Worm (Caenorhabditis elegans): ENCODE results near the gene nhr-231.

Gene nhr-231

DNA sequence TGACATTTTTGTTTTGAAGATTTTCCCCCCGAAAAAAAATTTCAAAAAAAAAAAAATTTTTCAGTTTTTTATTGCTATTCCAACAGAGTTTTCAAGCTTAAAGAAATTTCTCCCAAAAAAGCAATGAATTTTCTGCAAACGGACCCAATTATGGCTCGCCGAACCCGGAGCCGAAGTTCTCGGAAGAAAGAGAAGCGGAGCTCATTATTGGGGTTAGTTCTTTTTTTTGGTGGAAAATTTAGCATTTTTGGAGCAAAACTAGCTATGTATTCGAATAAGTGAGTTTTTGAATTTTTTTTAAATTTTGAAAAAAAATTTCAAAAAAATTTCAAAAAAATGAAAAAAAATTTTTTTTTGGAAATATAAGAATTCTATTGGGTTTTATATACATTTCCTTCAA is 28.9 kb downstream of the nhr-231 start, which contains the start of gene ncs-5:
TSS of gene ncs-5 (plus strand) at position 124 of the 400 bp plus-strand sequence.
- TF ChIP-seq tra-1 (GFP tag; IDR thresholded peaks at IDR 0.05) (no peak), T26A8.4 (GFP tag; IDR thresholded peaks at IDR 0.05) (no peak), hmg-1.1 (GFP tag; IDR thresholded peaks at IDR 0.05) (no peak), aha-1 (tag) (peak; percentile 92), F44E2.7 (GFP tag; IDR thresholded peaks at IDR 0.05) (no peak), dmd-6 (GFP tag; IDR thresholded peaks at IDR 0.05) (no peak)

DNA sequence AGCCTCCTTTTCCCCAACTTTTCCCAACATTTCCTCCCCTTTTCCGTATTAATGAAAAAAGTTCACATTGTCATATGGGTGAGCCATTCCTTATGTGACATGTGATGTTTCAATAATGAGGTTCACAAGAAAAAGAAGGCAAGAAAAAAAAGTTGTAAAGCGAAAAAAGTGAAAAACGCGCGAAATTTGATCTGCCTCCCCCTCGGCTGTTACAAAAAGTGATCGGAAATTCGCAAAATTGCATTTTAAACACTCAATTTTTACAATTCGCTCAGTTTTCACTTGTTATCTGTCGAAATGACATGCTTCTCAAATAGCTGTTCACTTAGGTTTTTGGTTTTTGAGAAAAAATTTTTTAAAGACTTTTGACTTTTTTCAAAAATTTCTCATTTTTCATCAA is 30.8 kb downstream of the nhr-231 start:
- no peak for TF ChIP-seq zfp-3 (GFP tag; conservative IDR thresholded peaks at IDR 0.05)
- TF ChIP-seq fkh-10 (GFP tag; optimal IDR thresholded peaks at IDR 0.05): peak; percentile 86

ce11 chrV:18826445-18826844 is 35.7 kb downstream of the nhr-231 start:
- no peak for TF ChIP-seq zag-1 (tag; optimal IDR thresholded peaks at IDR 0.05)
- TF ChIP-seq nhr-77 (tag; optimal IDR thresholded peaks at IDR 0.05): no peak
- TF ChIP-seq dve-1 (tag; optimal IDR thresholded peaks at IDR 0.05; ENCODE audit: insufficient read depth): peak; percentile 68
- no peak for TF ChIP-seq saeg-2 (GFP tag; IDR thresholded peaks at IDR 0.05)
- no peak for TF ChIP-seq dmd-9 (GFP tag; IDR thresholded peaks at IDR 0.05)
- TF ChIP-seq ZK546.5 (tag; optimal IDR thresholded peaks at IDR 0.05): no peak
- TF ChIP-seq ceh-82 (tag; optimal IDR thresholded peaks at IDR 0.05): no peak
- no peak for TF ChIP-seq gei-8 (GFP tag; optimal IDR thresholded peaks at IDR 0.05)
- TF ChIP-seq skn-1 (tag; optimal IDR thresholded peaks at IDR 0.05): no peak
- TF ChIP-seq daf-16 (GFP tag; optimal IDR thresholded peaks at IDR 0.05): peak in 1 of 2 experiments; percentile 29
- TF ChIP-seq daf-16 (tag; optimal IDR thresholded peaks at IDR 0.05): peak; percentile 89
- TF ChIP-seq lir-3 (tag; optimal IDR thresholded peaks at IDR 0.05): no peak
- peak in 1 of 2 experiments; percentile 34 for TF ChIP-seq lsy-2 (tag; optimal IDR thresholded peaks at IDR 0.05)
- no peak for TF ChIP-seq lim-7 (GFP tag; IDR thresholded peaks at IDR 0.05)
- no peak for TF ChIP-seq dmd-8 (GFP tag; IDR thresholded peaks at IDR 0.05)
- TF ChIP-seq fkh-10 (GFP tag; optimal IDR thresholded peaks at IDR 0.05): no peak
- no peak for TF ChIP-seq ama-1 (optimal IDR thresholded peaks at IDR 0.05)
- no peak for TF ChIP-seq hif-1 (tag; optimal IDR thresholded peaks at IDR 0.05)
- TF ChIP-seq zip-11 (GFP tag; IDR thresholded peaks at IDR 0.05): no peak
- no peak for TF ChIP-seq set-16 (GFP tag; IDR thresholded peaks at IDR 0.05)
- no peak for TF ChIP-seq hmg-1.1 (GFP tag; IDR thresholded peaks at IDR 0.05)
- TF ChIP-seq lin-1 (GFP tag; IDR thresholded peaks at IDR 0.05): 0 out of 2 replicates have a peak, but pooled peaks have one; percentile 22
- no peak for TF ChIP-seq Y75B8A.6 (GFP tag; IDR thresholded peaks at IDR 0.05)
- no peak for TF ChIP-seq pha-4 (GFP tag; IDR thresholded peaks at IDR 0.05)
- no peak for TF ChIP-seq pha-4 (tag; optimal IDR thresholded peaks at IDR 0.05)
- TF ChIP-seq ztf-7 (tag; optimal IDR thresholded peaks at IDR 0.05): no peak
- no peak for TF ChIP-seq lin-38 (GFP tag; IDR thresholded peaks at IDR 0.05)
- no peak for TF ChIP-seq mes-2 (tag; optimal IDR thresholded peaks at IDR 0.05; ENCODE audit: poor library complexity, severe bottlenecking)
- TF ChIP-seq ztf-11 (tag; optimal IDR thresholded peaks at IDR 0.05): no peak
- no peak for TF ChIP-seq daf-19 (GFP tag; conservative IDR thresholded peaks at IDR 0.05)
- TF ChIP-seq unc-130 (GFP tag; optimal IDR thresholded peaks at IDR 0.05): no peak
- TF ChIP-seq T20F7.1 (GFP tag; optimal IDR thresholded peaks at IDR 0.05): no peak
- TF ChIP-seq daf-8 (GFP tag; IDR thresholded peaks at IDR 0.05): no peak
- TF ChIP-seq Y5F2A.4 (GFP tag; optimal IDR thresholded peaks at IDR 0.05): no peak
- peak; percentile 38 for TF ChIP-seq nhr-102 (tag; optimal IDR thresholded peaks at IDR 0.05)
- no peak for TF ChIP-seq mdl-1 (tag; optimal IDR thresholded peaks at IDR 0.05)
- TF ChIP-seq dmd-6 (GFP tag; IDR thresholded peaks at IDR 0.05): peak; percentile 42
- no peak for TF ChIP-seq mep-1 (tag; optimal IDR thresholded peaks at IDR 0.05)
- TF ChIP-seq F49E8.2 (tag; optimal IDR thresholded peaks at IDR 0.05; ENCODE audit: borderline replicate concordance): no peak
- TF ChIP-seq fos-1 (tag; optimal IDR thresholded peaks at IDR 0.05): no peak
- TF ChIP-seq F10B5.3 (tag; optimal IDR thresholded peaks at IDR 0.05): no peak
- TF ChIP-seq sdz-12 (GFP tag; optimal IDR thresholded peaks at IDR 0.05): no peak
- no peak for TF ChIP-seq zfp-3 (GFP tag; conservative IDR thresholded peaks at IDR 0.05)
- TF ChIP-seq ceh-20 (GFP tag; IDR thresholded peaks at IDR 0.05): no peak
- TF ChIP-seq aly-2 (tag; optimal IDR thresholded peaks at IDR 0.05): no peak

All from whole organism, L4 larva.